Worm (Caenorhabditis elegans) whole organism, L4/young adult: ENCODE results near the gene bca-2.
"Not testable (repeated sequence)": the region's sequence is repeated elsewhere in the genome, so short reads cannot be mapped to it uniquely, and the experiment has no call there.

Source experiments
- W03F9.2 ChIP-seq: fragments of 150-350 bp; optimal IDR thresholded peaks from 2 replicates; lab custom pipeline; 2014; ENCODE audit warnings: missing biosample characterization, missing genetic modification characterization
- dao-5 ChIP-seq: sonication (generic microtip); optimal IDR thresholded peaks from 2 replicates; lab custom pipeline; 2016; ENCODE audit warnings: missing genotype, missing genetic modification characterization, moderate library complexity, missing compliant biosample characterization
- him-1 ChIP-seq: sonication (generic microtip); optimal IDR thresholded peaks from 2 replicates; lab custom pipeline; 2016; ENCODE audit warnings: missing genotype, missing genetic modification reagents, missing genetic modification characterization, missing compliant biosample characterization

DNA sequence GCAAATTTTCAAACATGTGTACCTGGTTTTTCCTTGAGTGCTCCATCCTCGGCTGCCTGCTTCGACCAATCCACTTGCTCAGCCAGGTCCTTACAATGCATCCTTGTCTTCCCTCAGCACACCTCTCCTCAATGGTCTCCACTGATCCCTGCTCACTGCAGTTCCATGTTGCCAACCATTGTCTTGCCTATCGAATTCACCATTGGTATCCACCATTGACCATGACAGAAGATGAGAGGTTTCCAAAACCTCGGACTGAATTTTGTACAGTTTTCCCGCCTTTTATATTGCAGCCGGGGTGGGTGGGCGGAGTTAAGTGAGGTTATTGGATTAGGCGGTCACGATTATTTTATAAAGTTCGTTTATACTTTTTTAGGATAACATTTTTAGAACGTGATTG, 36.3 kb downstream of the bca-2 start, which contains the start of gene Y116A8C.467:
- TF ChIP-seq dao-5; him-1 (tag; lab: Kevin White, UChicago); W03F9.2 (tag; lab: Kevin White, UChicago): not testable (repeated sequence)
